Fruit fly (Drosophila melanogaster) whole organism, embryonic: ENCODE measurements around the gene Jon99Fii.

Experiments
- Awh ChIP-seq: fragments of 200-800 bp; sonication (Bioruptor generic); IDR thresholded peaks from 2 replicates; pipeline ENCODE4, ENCODE4 v1.3.6; 2022; ENCODE audit warnings: missing biosample characterization, missing genetic modification characterization
- Blimp-1 ChIP-seq: fragments of 200-800 bp; sonication (Bioruptor generic); optimal IDR thresholded peaks from 3 replicates; lab custom pipeline; 2018; ENCODE audit warnings: missing biosample characterization, missing genetic modification characterization, mild to moderate bottlenecking, moderate library complexity, missing genetic modification reagents
- CG10274 ChIP-seq: fragments of 200-800 bp; sonication (Bioruptor generic); optimal IDR thresholded peaks from 3 replicates; lab custom pipeline; 2017; ENCODE audit warnings: missing biosample characterization, mild to moderate bottlenecking, missing genetic modification characterization
- CG12769 ChIP-seq: fragments of 200-800 bp; sonication (Bioruptor generic); optimal IDR thresholded peaks from 2 replicates; lab custom pipeline; 2019; ENCODE audit warnings: missing biosample characterization, mild to moderate bottlenecking, missing genetic modification characterization, moderate library complexity
- CG12942 ChIP-seq: fragments of 200-800 bp; sonication (Bioruptor generic); optimal IDR thresholded peaks from 3 replicates; lab custom pipeline; 2016; ENCODE audit warnings: missing biosample characterization, missing genetic modification characterization
- CG13287 ChIP-seq: fragments of 200-800 bp; sonication (Bioruptor generic); IDR thresholded peaks from 2 replicates; pipeline ENCODE4 v1.3.6; 2022; ENCODE audit warnings: missing biosample characterization, missing genetic modification characterization; ENCODE audit not compliant: partially characterized antibody
- CG15269 ChIP-seq: fragments of 200-800 bp; sonication (Bioruptor generic); optimal IDR thresholded peaks from 2 replicates; lab custom pipeline; 2018; ENCODE audit warnings: missing biosample characterization, mild to moderate bottlenecking, missing genetic modification characterization, moderate library complexity
- CG15479 ChIP-seq: fragments of 200-800 bp; sonication (Bioruptor generic); optimal IDR thresholded peaks from 3 replicates; lab custom pipeline; 2019; ENCODE audit warnings: missing biosample characterization, mild to moderate bottlenecking, missing genetic modification characterization, moderate library complexity
- CG17568 ChIP-seq: fragments of 200-800 bp; sonication (Bioruptor generic); optimal IDR thresholded peaks from 2 replicates; lab custom pipeline; 2018; ENCODE audit warnings: missing biosample characterization, mild to moderate bottlenecking, missing genetic modification characterization, moderate library complexity
- CG31365 ChIP-seq: fragments of 200-800 bp; sonication (Bioruptor generic); optimal IDR thresholded peaks from 2 replicates; lab custom pipeline; 2018; ENCODE audit warnings: missing biosample characterization, mild to moderate bottlenecking, missing genetic modification characterization
- CG3407 ChIP-seq: fragments of 200-800 bp; sonication (Bioruptor generic); optimal IDR thresholded peaks from 2 replicates; lab custom pipeline; 2018; ENCODE audit warnings: missing biosample characterization, mild to moderate bottlenecking, missing genetic modification characterization
- CG43689 ChIP-seq: fragments of 200-800 bp; sonication (Bioruptor generic); IDR thresholded peaks from 2 replicates; pipeline ENCODE4 v1.3.6; 2022; ENCODE audit warnings: missing biosample characterization, missing genetic modification characterization
- CG9932 ChIP-seq: fragments of 200-800 bp; sonication (Bioruptor generic); IDR thresholded peaks from 2 replicates; pipeline ENCODE4 v1.3.6; 2022; ENCODE audit warnings: missing biosample characterization, missing genetic modification characterization
- Dll ChIP-seq: fragments of 200-800 bp; sonication (Bioruptor generic); IDR thresholded peaks from 4 replicates; pipeline ENCODE4 v1.3.6; 2022; ENCODE audit warnings: missing biosample characterization, missing genetic modification characterization; ENCODE audit not compliant: partially characterized antibody
- HLHmδ ChIP-seq: fragments of 200-800 bp; sonication (Bioruptor generic); optimal IDR thresholded peaks from 2 replicates; lab custom pipeline; 2018; ENCODE audit warnings: missing biosample characterization, mild to moderate bottlenecking, missing genetic modification characterization, moderate library complexity
- Nf-YC ChIP-seq: fragments of 200-800 bp; optimal IDR thresholded peaks from 3 replicates; lab custom pipeline; 2019; ENCODE audit warnings: missing biosample characterization, mild to moderate bottlenecking, missing genetic modification characterization, moderate library complexity
- Oli ChIP-seq: fragments of 200-800 bp; sonication (Bioruptor generic); optimal IDR thresholded peaks from 2 replicates; lab custom pipeline; 2018; ENCODE audit warnings: missing biosample characterization, mild to moderate bottlenecking, missing genetic modification characterization, moderate library complexity
- Ptx1 ChIP-seq: fragments of 200-800 bp; sonication (Bioruptor generic); IDR thresholded peaks from 2 replicates; pipeline ENCODE4 v1.3.6; 2022; ENCODE audit warnings: missing biosample characterization, missing genetic modification characterization
- Stat92E ChIP-seq, 3 experiments: fragments of >200 bp in 2 of 3; fragments of 200-800 bp in 1 of 3; sonication (Bioruptor generic) in 1 of 3; optimal IDR thresholded peaks; 2 replicates each; lab custom pipeline; 2017 to 2019; ENCODE audit warnings: missing biosample characterization in 3 of 3, missing genetic modification characterization in 3 of 3, mild to moderate bottlenecking in 1 of 3, moderate library complexity in 1 of 3
- abd-A ChIP-seq: fragments of 200-800 bp; sonication (Bioruptor generic); optimal IDR thresholded peaks from 3 replicates; lab custom pipeline; 2019; ENCODE audit warnings: missing biosample characterization, mild to moderate bottlenecking, missing genetic modification characterization, moderate library complexity
- cg ChIP-seq: fragments of 200-800 bp; sonication (Bioruptor generic); optimal IDR thresholded peaks from 3 replicates; lab custom pipeline; 2019; ENCODE audit warnings: missing biosample characterization, mild to moderate bottlenecking, missing genetic modification characterization, moderate library complexity
- chinmo ChIP-seq: fragments of 200-800 bp; sonication (Bioruptor generic); IDR thresholded peaks from 4 replicates; pipeline ENCODE4 v1.3.6; 2022; ENCODE audit warnings: missing biosample characterization, missing genetic modification characterization; ENCODE audit not compliant: partially characterized antibody
- dysf ChIP-seq: fragments of 200-800 bp; sonication (Bioruptor generic); IDR thresholded peaks from 3 replicates; pipeline ENCODE4 v1.3.6; 2022; ENCODE audit warnings: missing biosample characterization, missing genetic modification characterization
- grn ChIP-seq: fragments of 200-800 bp; sonication (Bioruptor generic); optimal IDR thresholded peaks from 3 replicates; lab custom pipeline; 2017; ENCODE audit warnings: missing biosample characterization, missing genetic modification characterization
- kni ChIP-seq: fragments of 200-800 bp; sonication (Bioruptor generic); optimal IDR thresholded peaks from 3 replicates; lab custom pipeline; 2017; ENCODE audit warnings: mild to moderate bottlenecking, missing biosample characterization, missing genetic modification reagents, missing genetic modification characterization
- lbe ChIP-seq: fragments of 200-800 bp; sonication (Bioruptor generic); optimal IDR thresholded peaks from 2 replicates; lab custom pipeline; 2016; ENCODE audit warnings: missing biosample characterization, mild to moderate bottlenecking, missing genetic modification characterization
- maf-S ChIP-seq: fragments of 200-800 bp; sonication (Bioruptor generic); optimal IDR thresholded peaks from 2 replicates; lab custom pipeline; 2016; ENCODE audit warnings: missing biosample characterization, missing genetic modification characterization
- pan ChIP-seq, 4 experiments: fragments of >200 bp in 3 of 4; fragments of 200-800 bp in 1 of 4; sonication (Bioruptor generic) in 1 of 4; optimal IDR thresholded peaks in 3 of 4; IDR thresholded peaks in 1 of 4; 2 replicates each; pipeline versions ENCODE4 v1.3.6 to Lab custom; 2017 to 2022; ENCODE audit warnings: missing biosample characterization in 2 of 4, missing genetic modification characterization in 2 of 4, mixed read lengths in 1 of 4
- pros ChIP-seq: fragments of 200-800 bp; sonication (Bioruptor generic); optimal IDR thresholded peaks from 3 replicates; lab custom pipeline; 2019; ENCODE audit warnings: missing biosample characterization, mild to moderate bottlenecking, missing genetic modification characterization, moderate library complexity
- ro ChIP-seq: fragments of 200-800 bp; sonication (Bioruptor generic); IDR thresholded peaks from 2 replicates; pipeline ENCODE4 v1.3.6; 2022; ENCODE audit warnings: missing biosample characterization, missing genetic modification characterization
- row ChIP-seq: fragments of 200-800 bp; sonication (Bioruptor generic); IDR thresholded peaks from 3 replicates; pipeline ENCODE4 v1.3.6; 2022; ENCODE audit warnings: missing biosample characterization, missing genetic modification characterization
- sens ChIP-seq: fragments of 200-800 bp; sonication (Bioruptor generic); peaks from one replicate; lab custom pipeline; 2016; ENCODE audit warnings: missing biosample characterization, missing genetic modification characterization
- twi ChIP-seq: fragments of 200-800 bp; optimal IDR thresholded peaks from 2 replicates; lab custom pipeline; 2019; ENCODE audit warnings: missing biosample characterization, mild to moderate bottlenecking, missing genetic modification characterization, moderate library complexity
- vnd ChIP-seq: fragments of 200-800 bp; sonication (Bioruptor generic); IDR thresholded peaks from 3 replicates; pipeline ENCODE4 v1.3.6; 2022; ENCODE audit warnings: missing biosample characterization, missing genetic modification characterization; ENCODE audit not compliant: partially characterized antibody
- vvl ChIP-seq: fragments of 200-800 bp; sonication (Bioruptor generic); IDR thresholded peaks from 2 replicates; pipeline ENCODE4 v1.3.6; 2022; ENCODE audit warnings: missing biosample characterization, missing genetic modification characterization

Jon99Fii gene

dm6 chr3R:30475910-30476309 lies 11.8 kb downstream of the Jon99Fii start (continued):
- no peak for TF ChIP-seq vnd (GFP tag; lab: Robert Waterston, UW)
- no peak for TF ChIP-seq CG3407 (GFP tag; lab: Kevin White, UChicago)
- TF ChIP-seq CG15479, result no peak
- no peak for TF ChIP-seq CG9932 (GFP tag; lab: Robert Waterston, UW)
- no peak for TF ChIP-seq pan (optimal IDR thresholded peaks at IDR 0.05; lab: Kevin White, UChicago)
- TF ChIP-seq pan (GFP tag; optimal IDR thresholded peaks at IDR 0.05 in 1 of 2, IDR thresholded peaks at IDR 0.05 in 1 of 2), result peak in 1 of 2 experiments; percentile 27
- 0 out of 3 replicates have a peak, but pooled peaks have one; percentile 13 for TF ChIP-seq row (GFP tag; lab: Robert Waterston, UW)

- TF ChIP-seq CG12942 (no peak), cg (GFP tag; lab: Kevin White, UChicago) (peak; percentile 44), twi (tag; lab: Kevin White, UChicago) (peak; percentile 48), Ptx1 (GFP tag; lab: Robert Waterston, UW) (no peak), Oli (tag; lab: Kevin White, UChicago) (no peak), CG10274 (GFP tag; lab: Kevin White, UChicago) (peak; percentile 30), sens (peak; percentile 55), vvl (GFP tag; lab: Robert Waterston, UW) (peak; percentile 63; the same call in 1 of the 2 replicates), grn (GFP tag; lab: Kevin White, UChicago) (peak; percentile 69), CG17568 (GFP tag; lab: Kevin White, UChicago) (no peak), CG31365 (tag; lab: Kevin White, UChicago) (no peak), HLHmδ (GFP tag; lab: Kevin White, UChicago) (peak; percentile 85), pros (GFP tag; lab: Kevin White, UChicago) (peak; percentile 73)
- TF ChIP-seq, all 482 proteins: peak for 8
These were observed 13.0 kb downstream of the Jon99Fii start for dm6 chr3R:30474667-30475213.

- TF ChIP-seq Blimp-1 (GFP tag; lab: Kevin White, UChicago) (peak; percentile 46), CG12769 (tag; lab: Kevin White, UChicago) (peak; percentile 50), lbe (no peak), abd-A (tag; lab: Kevin White, UChicago) (peak; percentile 81), maf-S (GFP tag; lab: Kevin White, UChicago) (no peak), kni (GFP tag; lab: Kevin White, UChicago) (peak; percentile 62), chinmo (GFP tag; lab: Robert Waterston, UW) (0 out of 4 replicates have a peak, but pooled peaks have one; percentile 31), Awh (GFP tag; lab: Robert Waterston, UW) (peak; percentile 12; the same call in 1 of the 2 replicates)
- TF ChIP-seq, all 482 proteins: peak for 6
These were observed 15.4 kb downstream of the Jon99Fii start for dm6 chr3R:30472331-30472730.

dm6 chr3R:30470690-30471089 lies 17.0 kb downstream of the Jon99Fii start:
- no peak for TF ChIP-seq CG43689 (GFP tag; lab: Robert Waterston, UW)
- TF ChIP-seq CG15269, result no peak
- no peak for TF ChIP-seq dysf (GFP tag; lab: Robert Waterston, UW)
- TF ChIP-seq Stat92E (GFP tag; optimal IDR thresholded peaks at IDR 0.05; lab: Kevin White, UChicago), result no peak
- no peak for TF ChIP-seq ro (GFP tag; lab: Robert Waterston, UW)
- no peak for TF ChIP-seq CG13287 (GFP tag; lab: Robert Waterston, UW)
- TF ChIP-seq Dll, result no peak
- no peak for TF ChIP-seq Nf-YC (tag; lab: Kevin White, UChicago)
